Worm (Caenorhabditis elegans): ENCODE results near the gene nhr-123.

DNA sequence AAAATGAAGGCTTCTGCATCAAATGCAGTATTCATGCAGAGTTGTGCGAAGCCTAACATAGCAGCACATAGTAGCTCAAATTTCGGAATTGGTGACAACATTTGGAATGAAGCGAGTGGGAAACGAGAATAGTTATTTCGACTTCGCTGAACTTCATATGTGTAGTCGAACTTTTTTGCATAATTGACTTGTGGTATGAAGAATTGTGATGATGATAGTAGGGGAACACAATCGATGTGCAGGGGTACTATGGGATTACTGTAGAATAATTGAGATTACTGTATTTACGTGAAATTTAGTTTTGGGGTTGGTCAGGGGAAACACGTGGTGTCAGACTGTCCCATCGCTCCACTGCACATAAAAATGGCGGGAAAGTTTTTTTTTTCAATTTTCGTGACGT, 10.3 kb upstream of the nhr-123 start, which contains the start of gene B0554.7:
- TF ChIP-seq rcor-1 (GFP tag; IDR thresholded peaks at IDR 0.05) = no peak
- no peak for TF ChIP-seq unc-62 (GFP tag; optimal IDR thresholded peaks at IDR 0.05)
- TF ChIP-seq ceh-27 (GFP tag; optimal IDR thresholded peaks at IDR 0.05) = no peak

All from whole organism, young adult.